Worm (Caenorhabditis elegans) whole organism, early embryonic: Measurements from ENCODE around the gene clec-207.

Experiments used
- B0310.2 ChIP-seq: sonication (generic microtip); optimal IDR thresholded peaks from 2 replicates; lab custom pipeline; 2016; ENCODE audit warnings: mild to moderate bottlenecking, missing genetic modification characterization, missing compliant biosample characterization
- F13C5.2 ChIP-seq: sonication (generic microtip); optimal IDR thresholded peaks from 2 replicates; lab custom pipeline; 2017; ENCODE audit warnings: mild to moderate bottlenecking, missing genetic modification characterization, inconsistent platforms, missing compliant biosample characterization
- aly-1 ChIP-seq: sonication (generic microtip); optimal IDR thresholded peaks from 2 replicates; lab custom pipeline; 2016; ENCODE audit warnings: missing genetic modification characterization, missing compliant biosample characterization
- ama-1 ChIP-seq: fragments of 150-350 bp; optimal IDR thresholded peaks from 2 replicates; lab custom pipeline; 2014
- ets-7 ChIP-seq: sonication (generic microtip); optimal IDR thresholded peaks from 2 replicates; lab custom pipeline; 2016; ENCODE audit warnings: missing genotype, missing genetic modification characterization, missing compliant biosample characterization
- flt-1 ChIP-seq: fragments of 200-800 bp; sonication (Bioruptor generic); IDR thresholded peaks from 2 replicates; pipeline ENCODE4 v1.3.6; 2022; ENCODE audit warnings: missing genetic modification characterization, missing compliant biosample characterization
- hnd-1 ChIP-seq: sonication (generic microtip); optimal IDR thresholded peaks from 2 replicates; lab custom pipeline; 2016; ENCODE audit warnings: missing genetic modification characterization, missing compliant biosample characterization
- pes-1 ChIP-seq: fragments of 200-800 bp; sonication (Bioruptor generic); IDR thresholded peaks from 2 replicates; pipeline ENCODE4 v1.3.6; 2022; ENCODE audit warnings: missing genetic modification reagents, missing genetic modification characterization, missing compliant biosample characterization
- scrt-1 ChIP-seq: fragments of 200-800 bp; sonication (Bioruptor generic); IDR thresholded peaks from 2 replicates; pipeline ENCODE4 v1.3.6; 2022; ENCODE audit warnings: missing genetic modification characterization, missing compliant biosample characterization
- tbx-11 ChIP-seq: fragments of 200-800 bp; sonication (Bioruptor generic); IDR thresholded peaks from 2 replicates; pipeline ENCODE4 v1.3.6; 2022; ENCODE audit warnings: missing genetic modification characterization, missing compliant biosample characterization

DNA sequence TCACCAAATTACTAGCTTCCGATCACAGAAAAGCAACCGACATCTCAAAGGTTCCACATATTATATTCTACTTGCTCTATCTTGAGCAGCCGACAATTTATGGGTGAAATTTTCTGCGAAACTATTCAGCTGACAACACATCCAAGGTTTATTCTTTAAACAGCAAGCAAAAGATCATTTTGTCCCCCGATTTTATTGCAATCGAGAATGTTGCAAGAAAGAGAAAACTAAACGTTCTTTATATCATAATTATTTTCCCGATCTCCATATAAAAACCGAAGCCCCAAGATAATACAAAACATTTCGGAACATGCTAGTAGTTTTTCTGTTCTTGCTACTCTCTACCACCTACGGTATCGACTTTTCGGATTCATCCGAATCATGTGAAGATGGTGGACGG is at the start of gene clec-207:
- TF ChIP-seq flt-1 (GFP tag; lab: Robert Waterston, UW): no peak
- no peak for TF ChIP-seq scrt-1 (GFP tag; lab: Robert Waterston, UW)
- no peak for TF ChIP-seq aly-1
- no peak for TF ChIP-seq B0310.2 (tag; lab: Kevin White, UChicago)
- TF ChIP-seq ama-1: no peak
- no peak for TF ChIP-seq hnd-1
- no peak for TF ChIP-seq pes-1 (GFP tag; lab: Robert Waterston, UW)
- no peak for TF ChIP-seq ets-7 (tag; lab: Kevin White, UChicago)
- no peak for TF ChIP-seq tbx-11
- no peak for TF ChIP-seq F13C5.2 (tag; lab: Kevin White, UChicago)
